Fruit fly (Drosophila melanogaster) whole organism, wandering third instar larva: ENCODE results near the gene CG42635.

ENCODE experiments used
- Hnf4 ChIP-seq: fragments of 200-800 bp; sonication (Bioruptor generic); optimal IDR thresholded peaks from 2 replicates; lab custom pipeline; 2016; ENCODE audit warnings: missing biosample characterization, mild to moderate bottlenecking, missing genetic modification characterization
- Hr78 ChIP-seq: fragments of >200 bp; optimal IDR thresholded peaks from 2 replicates; lab custom pipeline; 2017; ENCODE audit warnings: missing biosample characterization, missing genetic modification characterization
- Hr83 ChIP-seq: fragments of 200-300 bp; sonication (Bioruptor generic); optimal IDR thresholded peaks from 2 replicates; lab custom pipeline; 2016; ENCODE audit warnings: missing biosample characterization, mild to moderate bottlenecking, missing genetic modification characterization, moderate library complexity; ENCODE audit not compliant: poor library complexity, severe bottlenecking
- Myc ChIP-seq: fragments of >200 bp; optimal IDR thresholded peaks from 2 replicates; lab custom pipeline; 2017
- br ChIP-seq: fragments of 200-800 bp; sonication (Bioruptor generic); optimal IDR thresholded peaks from 2 replicates; lab custom pipeline; 2016; ENCODE audit warnings: missing biosample characterization, missing genetic modification characterization
- ey ChIP-seq: fragments of 200-800 bp; sonication (Bioruptor generic); optimal IDR thresholded peaks from 2 replicates; lab custom pipeline; 2016; ENCODE audit warnings: missing biosample characterization, missing genetic modification characterization
- fru ChIP-seq: fragments of 200-800 bp; sonication (Bioruptor generic); optimal IDR thresholded peaks from 3 replicates; lab custom pipeline; 2016; ENCODE audit warnings: missing biosample characterization, mild to moderate bottlenecking, missing genetic modification characterization
- h ChIP-seq: fragments of 200-800 bp; sonication (Bioruptor generic); optimal IDR thresholded peaks from 3 replicates; lab custom pipeline; 2016; ENCODE audit warnings: missing biosample characterization, mild to moderate bottlenecking, missing genetic modification characterization
- lola ChIP-seq: fragments of >200 bp; optimal IDR thresholded peaks from 2 replicates; lab custom pipeline; 2017; ENCODE audit warnings: missing biosample characterization, missing genetic modification characterization
- pan ChIP-seq: fragments of >200 bp; optimal IDR thresholded peaks from 2 replicates; lab custom pipeline; 2017
- psq ChIP-seq: fragments of 200-800 bp; sonication (Bioruptor generic); optimal IDR thresholded peaks from 3 replicates; lab custom pipeline; 2017; ENCODE audit warnings: missing biosample characterization, mild to moderate bottlenecking, missing genetic modification characterization, moderate library complexity
- rgr ChIP-seq: fragments of 200-800 bp; sonication (Bioruptor generic); optimal IDR thresholded peaks from 3 replicates; lab custom pipeline; 2016; ENCODE audit warnings: missing biosample characterization, mild to moderate bottlenecking, missing genetic modification characterization
- usp ChIP-seq: fragments of >200 bp; optimal IDR thresholded peaks from 2 replicates; lab custom pipeline; 2017; ENCODE audit warnings: missing biosample characterization, missing genetic modification characterization

DNA sequence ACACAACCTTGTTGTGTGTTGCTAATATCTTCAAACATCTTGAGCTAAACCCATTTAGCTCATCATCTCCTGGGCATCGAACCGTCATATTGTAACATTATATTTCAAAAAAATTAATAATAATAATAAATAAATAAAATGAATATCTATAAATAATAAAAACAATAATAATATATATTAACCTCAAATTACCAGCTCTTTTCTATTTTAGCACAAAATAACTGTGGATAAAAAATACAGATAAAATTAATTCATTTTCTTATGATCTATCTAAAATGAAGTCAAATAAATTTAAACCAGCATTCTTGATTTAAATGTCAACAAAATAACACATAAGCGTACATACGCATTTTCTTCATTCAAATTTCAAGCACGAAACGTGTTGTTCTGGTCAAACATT, 675 bp upstream of the CG42635 start, which contains the start of gene CG42659:
- TF ChIP-seq pan (lab: Kevin White, UChicago) (no peak), ey (GFP tag; lab: Kevin White, UChicago) (no peak), Hnf4 (GFP tag; lab: Kevin White, UChicago) (no peak), fru (GFP tag; lab: Kevin White, UChicago) (no peak), h (GFP tag; lab: Kevin White, UChicago) (no peak), psq (no peak), usp (GFP tag; lab: Kevin White, UChicago) (no peak), lola (GFP tag; lab: Kevin White, UChicago) (no peak), br (GFP tag; lab: Kevin White, UChicago) (no peak), Hr83 (GFP tag; lab: Kevin White, UChicago) (no peak), Hr78 (no peak), rgr (GFP tag; lab: Kevin White, UChicago) (no peak), Myc (lab: Kevin White, UChicago) (no peak)
